Fruit fly (Drosophila melanogaster) whole organism, embryonic: Measurements from ENCODE around the gene CG12289.

Experiments used
- Antp ChIP-seq: fragments of 200-800 bp; sonication (Bioruptor generic); optimal IDR thresholded peaks from 3 replicates; lab custom pipeline; 2016; ENCODE audit warnings: missing biosample characterization, missing genetic modification characterization
- CG10209 ChIP-seq: fragments of 200-800 bp; sonication (Bioruptor generic); optimal IDR thresholded peaks from 3 replicates; lab custom pipeline; 2017; ENCODE audit warnings: missing biosample characterization, mild to moderate bottlenecking, missing genetic modification characterization, missing genetic modification reagents
- CG11398 ChIP-seq: fragments of 200-800 bp; sonication (Bioruptor generic); optimal IDR thresholded peaks from 2 replicates; lab custom pipeline; 2016; ENCODE audit warnings: missing biosample characterization, missing genetic modification characterization
- CG14050 ChIP-seq: fragments of 200-800 bp; sonication (Bioruptor generic); IDR thresholded peaks from 3 replicates; pipeline ENCODE4 v1.3.6; 2022; ENCODE audit warnings: missing biosample characterization, missing genetic modification characterization
- CG1602 ChIP-seq: fragments of 200-800 bp; sonication (Bioruptor generic); optimal IDR thresholded peaks from 3 replicates; lab custom pipeline; 2016; ENCODE audit warnings: missing biosample characterization, missing genetic modification characterization
- CG16815 ChIP-seq: fragments of 200-800 bp; sonication (Bioruptor generic); optimal IDR thresholded peaks from 3 replicates; lab custom pipeline; 2017; ENCODE audit warnings: missing biosample characterization, mild to moderate bottlenecking, missing genetic modification characterization
- CG17328 ChIP-seq: fragments of 200-800 bp; sonication (Bioruptor generic); IDR thresholded peaks from 2 replicates; pipeline ENCODE4 v1.3.6; 2022; ENCODE audit warnings: missing biosample characterization, missing genetic modification characterization
- CG17802 ChIP-seq: fragments of 200-800 bp; sonication (Bioruptor generic); optimal IDR thresholded peaks from 2 replicates; lab custom pipeline; 2018; ENCODE audit warnings: missing biosample characterization, mild to moderate bottlenecking, missing genetic modification characterization, moderate library complexity
- CG18476 ChIP-seq: fragments of 200-800 bp; sonication (Bioruptor generic); optimal IDR thresholded peaks from 2 replicates; lab custom pipeline; 2016; ENCODE audit warnings: missing biosample characterization, mild to moderate bottlenecking, missing genetic modification characterization
- CG2202 ChIP-seq: fragments of 200-800 bp; sonication (Bioruptor generic); optimal IDR thresholded peaks from 2 replicates; lab custom pipeline; 2018; ENCODE audit warnings: missing biosample characterization, mild to moderate bottlenecking, missing genetic modification characterization
- CG34224 ChIP-seq: fragments of 200-800 bp; sonication (Bioruptor generic); IDR thresholded peaks from 3 replicates; pipeline ENCODE4 v1.3.6; 2022; ENCODE audit warnings: missing biosample characterization, missing genetic modification characterization; ENCODE audit not compliant: partially characterized antibody
- CG3838 ChIP-seq: fragments of 200-800 bp; sonication (Bioruptor generic); optimal IDR thresholded peaks from 3 replicates; lab custom pipeline; 2016; ENCODE audit warnings: missing biosample characterization, missing genetic modification characterization
- CG4617 ChIP-seq: fragments of 200-800 bp; sonication (Bioruptor generic); optimal IDR thresholded peaks from 3 replicates; lab custom pipeline; 2016; ENCODE audit warnings: missing biosample characterization, missing genetic modification characterization, borderline replicate concordance
- CG6854 ChIP-seq: fragments of 200-800 bp; sonication (Bioruptor generic); optimal IDR thresholded peaks from 3 replicates; lab custom pipeline; 2017; ENCODE audit warnings: missing biosample characterization, mild to moderate bottlenecking, missing genetic modification characterization
- CG7556 ChIP-seq: fragments of 200-800 bp; sonication (Bioruptor generic); optimal IDR thresholded peaks from 2 replicates; lab custom pipeline; 2017; ENCODE audit warnings: missing biosample characterization, mild to moderate bottlenecking, missing genetic modification characterization
- CG8478 ChIP-seq: fragments of >200 bp; optimal IDR thresholded peaks from 2 replicates; lab custom pipeline; 2018
- CG9609 ChIP-seq: fragments of 200-800 bp; sonication (Bioruptor generic); optimal IDR thresholded peaks from 3 replicates; lab custom pipeline; 2016; ENCODE audit warnings: missing biosample characterization, missing genetic modification characterization
- CkIIα-i1 ChIP-seq: fragments of 200-800 bp; sonication (Bioruptor generic); IDR thresholded peaks from 2 replicates; pipeline ENCODE4 v1.3.6; 2022; ENCODE audit warnings: missing biosample characterization, missing genetic modification characterization
- D ChIP-seq, 2 experiments: fragments of 200-800 bp in 1 of 2; fragments of >200 bp in 1 of 2; sonication (Bioruptor generic) in 1 of 2; optimal IDR thresholded peaks; 2 replicates in 1 of 2; 3 replicates in 1 of 2; lab custom pipeline; 2017; ENCODE audit warnings: mild to moderate bottlenecking in 1 of 2, missing biosample characterization in 1 of 2, missing genetic modification characterization in 1 of 2, missing genetic modification reagents in 1 of 2
- H15 ChIP-seq: fragments of 200-800 bp; sonication (Bioruptor generic); IDR thresholded peaks from 3 replicates; pipeline ENCODE4 v1.3.6; 2022; ENCODE audit warnings: missing biosample characterization, missing genetic modification characterization
- HLH3B ChIP-seq: fragments of 200-800 bp; sonication (Bioruptor generic); IDR thresholded peaks from 2 replicates; pipeline ENCODE4 v1.3.6; 2022; ENCODE audit warnings: missing biosample characterization, missing genetic modification characterization
- Meics ChIP-seq: fragments of 200-800 bp; sonication (Bioruptor generic); optimal IDR thresholded peaks from 2 replicates; lab custom pipeline; 2017; ENCODE audit warnings: missing biosample characterization, mild to moderate bottlenecking, missing genetic modification characterization
- Nf-YA ChIP-seq: fragments of 200-800 bp; sonication (Bioruptor generic); IDR thresholded peaks from 2 replicates; pipeline ENCODE4 v1.3.6; 2022; ENCODE audit warnings: missing biosample characterization, missing genetic modification characterization
- Nf-YB ChIP-seq: fragments of 200-800 bp; sonication (Bioruptor generic); optimal IDR thresholded peaks from 3 replicates; lab custom pipeline; 2019; ENCODE audit warnings: missing biosample characterization, mild to moderate bottlenecking, missing genetic modification characterization, moderate library complexity
- Side ChIP-seq: fragments of 200-800 bp; sonication (Bioruptor generic); optimal IDR thresholded peaks from 2 replicates; lab custom pipeline; 2016; ENCODE audit warnings: missing biosample characterization, missing genetic modification characterization
- Sox100B ChIP-seq: fragments of 200-800 bp; sonication (Bioruptor generic); optimal IDR thresholded peaks from 3 replicates; lab custom pipeline; 2018; ENCODE audit warnings: missing biosample characterization, mild to moderate bottlenecking, missing genetic modification characterization
- Sox102F ChIP-seq: fragments of 200-800 bp; sonication (Bioruptor generic); optimal IDR thresholded peaks from 2 replicates; lab custom pipeline; 2018; ENCODE audit warnings: missing biosample characterization, mild to moderate bottlenecking, missing genetic modification characterization, moderate library complexity
- al ChIP-seq: fragments of 200-800 bp; sonication (Bioruptor generic); IDR thresholded peaks from 2 replicates; pipeline ENCODE4 v1.3.6; 2022; ENCODE audit warnings: missing biosample characterization, missing genetic modification characterization
- bowl ChIP-seq: fragments of 200-800 bp; sonication (Bioruptor generic); IDR thresholded peaks from 2 replicates; pipeline ENCODE4 v1.3.6; 2022; ENCODE audit warnings: missing biosample characterization, missing genetic modification characterization
- cato ChIP-seq: fragments of 200-800 bp; sonication (Bioruptor generic); optimal IDR thresholded peaks from 2 replicates; lab custom pipeline; 2016; ENCODE audit warnings: missing biosample characterization, missing genetic modification characterization, borderline replicate concordance
- chinmo ChIP-seq: fragments of 200-800 bp; sonication (Bioruptor generic); IDR thresholded peaks from 4 replicates; pipeline ENCODE4 v1.3.6; 2022; ENCODE audit warnings: missing biosample characterization, missing genetic modification characterization; ENCODE audit not compliant: partially characterized antibody
- dan ChIP-seq: fragments of 200-800 bp; sonication (Bioruptor generic); IDR thresholded peaks from 2 replicates; pipeline ENCODE4 v1.3.6; 2022; ENCODE audit warnings: missing biosample characterization, missing genetic modification characterization
- dpn ChIP-seq, 2 experiments: fragments of 200-800 bp; sonication (Bioruptor generic); optimal IDR thresholded peaks; 3 replicates each; lab custom pipeline; 2016; ENCODE audit warnings: missing biosample characterization in 2 of 2, missing genetic modification characterization in 2 of 2
- eve ChIP-seq, 2 experiments: fragments of >200 bp; optimal IDR thresholded peaks; 2 replicates each; lab custom pipeline; 2017; ENCODE audit warnings: missing biosample characterization in 2 of 2, missing genetic modification characterization in 2 of 2
- fd102C ChIP-seq: fragments of 200-800 bp; sonication (Bioruptor generic); optimal IDR thresholded peaks from 2 replicates; lab custom pipeline; 2018; ENCODE audit warnings: missing biosample characterization, mild to moderate bottlenecking, missing genetic modification characterization, moderate library complexity
- fu2 ChIP-seq: fragments of 200-800 bp; sonication (Bioruptor generic); optimal IDR thresholded peaks from 2 replicates; lab custom pipeline; 2016; ENCODE audit warnings: missing biosample characterization, missing genetic modification characterization
- hb ChIP-seq: fragments of 200-800 bp; sonication (Bioruptor generic); IDR thresholded peaks from 3 replicates; pipeline ENCODE4 v1.3.6; 2022; ENCODE audit warnings: missing biosample characterization, missing genetic modification characterization; ENCODE audit not compliant: partially characterized antibody
- hth ChIP-seq: fragments of >200 bp; optimal IDR thresholded peaks from 2 replicates; lab custom pipeline; 2017; ENCODE audit warnings: inconsistent platforms
- jumu ChIP-seq: fragments of 200-800 bp; sonication (Bioruptor generic); optimal IDR thresholded peaks from 3 replicates; lab custom pipeline; 2016; ENCODE audit warnings: missing biosample characterization, missing genetic modification characterization
- mld ChIP-seq: fragments of 200-800 bp; sonication (Bioruptor generic); IDR thresholded peaks from 3 replicates; pipeline ENCODE4 v1.3.6; 2022; ENCODE audit warnings: missing biosample characterization, missing genetic modification characterization; ENCODE audit not compliant: partially characterized antibody
- nau ChIP-seq: fragments of 200-800 bp; sonication (Bioruptor generic); optimal IDR thresholded peaks from 3 replicates; lab custom pipeline; 2017; ENCODE audit warnings: missing biosample characterization, mild to moderate bottlenecking, missing genetic modification characterization, missing genetic modification reagents
- oc ChIP-seq: fragments of 200-800 bp; sonication (Bioruptor generic); optimal IDR thresholded peaks from 2 replicates; lab custom pipeline; 2018; ENCODE audit warnings: missing biosample characterization, mild to moderate bottlenecking, missing genetic modification characterization, moderate library complexity
- otp ChIP-seq: fragments of 200-800 bp; sonication (Bioruptor generic); IDR thresholded peaks from 3 replicates; pipeline ENCODE4, ENCODE4 v1.3.6; 2022; ENCODE audit warnings: missing biosample characterization, missing genetic modification characterization
- pnt ChIP-seq: fragments of 200-800 bp; sonication (Bioruptor generic); optimal IDR thresholded peaks from 3 replicates; lab custom pipeline; 2016; ENCODE audit warnings: missing biosample characterization, missing genetic modification characterization
- prd ChIP-seq, 3 experiments: fragments of >200 bp in 2 of 3; fragments of 200-800 bp in 1 of 3; sonication (Bioruptor generic) in 1 of 3; optimal IDR thresholded peaks in 2 of 3; IDR thresholded peaks in 1 of 3; 2 replicates in 2 of 3; 3 replicates in 1 of 3; pipeline versions ENCODE4 v1.3.6 to Lab custom; 2017 to 2022; ENCODE audit warnings: missing biosample characterization in 1 of 3, missing genetic modification characterization in 1 of 3
- stc ChIP-seq: fragments of 200-800 bp; sonication (Bioruptor generic); IDR thresholded peaks from 2 replicates; pipeline ENCODE4 v1.3.6; 2022; ENCODE audit warnings: missing biosample characterization, missing genetic modification characterization
- ttk ChIP-seq: fragments of 200-800 bp; sonication (Bioruptor generic); IDR thresholded peaks from 2 replicates; pipeline ENCODE4 v2.1.2; 2022; ENCODE audit warnings: missing biosample characterization, missing genetic modification characterization
- unc-4 ChIP-seq: fragments of 200-800 bp; sonication (Bioruptor generic); IDR thresholded peaks from 2 replicates; pipeline ENCODE4 v1.3.6; 2022; ENCODE audit warnings: missing biosample characterization, missing genetic modification characterization; ENCODE audit not compliant: partially characterized antibody
- wor ChIP-seq: fragments of 200-800 bp; sonication (Bioruptor generic); IDR thresholded peaks from 2 replicates; pipeline ENCODE4 v1.3.6; 2022; ENCODE audit warnings: missing biosample characterization, missing genetic modification characterization
- zen ChIP-seq: fragments of 200-800 bp; sonication (Bioruptor generic); optimal IDR thresholded peaks from 3 replicates; lab custom pipeline; 2018; ENCODE audit warnings: missing biosample characterization, mild to moderate bottlenecking, missing genetic modification characterization, moderate library complexity

The CG12289 gene

DNA sequence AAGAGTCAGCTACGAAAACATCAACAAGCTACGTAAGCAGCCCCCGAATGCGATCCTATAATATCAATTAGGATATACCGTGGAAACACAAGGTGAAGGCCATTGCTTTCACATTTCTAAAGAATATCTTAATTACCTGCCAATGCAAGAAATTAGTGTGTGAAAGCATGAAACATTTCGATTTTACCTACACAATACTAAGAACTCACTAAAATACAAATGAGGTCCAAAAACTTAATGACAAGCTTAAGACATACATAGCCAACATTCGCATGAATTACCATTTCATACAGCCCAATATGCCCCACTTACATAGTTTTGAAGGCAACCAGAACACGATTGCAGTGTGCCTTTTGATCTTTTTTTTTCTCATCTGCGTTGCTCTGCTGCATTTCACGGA, 28.6 kb downstream of the CG12289 start (continued):
- TF ChIP-seq unc-4 (GFP tag; lab: Robert Waterston, UW) (no peak), stc (0 out of 2 replicates have a peak, but pooled peaks have one; percentile 24), CG7556 (GFP tag; lab: Kevin White, UChicago) (peak; percentile 24), CG11398 (GFP tag; lab: Kevin White, UChicago) (peak; percentile 8), fu2 (peak; percentile 10), CkIIα-i1 (GFP tag; lab: Robert Waterston, UW) (no peak), pnt (GFP tag; lab: Kevin White, UChicago) (peak; percentile 27), chinmo (GFP tag; lab: Robert Waterston, UW) (no peak), Side (no peak), eve (GFP tag; optimal IDR thresholded peaks at IDR 0.05; lab: Kevin White, UChicago) (peak in 1 of 2 experiments; percentile 83), mld (GFP tag; lab: Robert Waterston, UW) (no peak), fd102C (no peak), CG8478 (lab: Kevin White, UChicago) (no peak), CG16815 (GFP tag; lab: Kevin White, UChicago) (peak; percentile 10), CG18476 (GFP tag; lab: Kevin White, UChicago) (no peak), wor (GFP tag; lab: Robert Waterston, UW) (0 out of 2 replicates have a peak, but pooled peaks have one; percentile 30), otp (0 out of 3 replicates have a peak, but pooled peaks have one; percentile 21), CG10209 (GFP tag; lab: Kevin White, UChicago) (peak; percentile 48), CG34224 (no peak), CG2202 (tag; lab: Kevin White, UChicago) (peak; percentile 15), CG14050 (GFP tag; lab: Robert Waterston, UW) (no peak), prd (optimal IDR thresholded peaks at IDR 0.05; lab: Kevin White, UChicago) (no peak), prd (GFP tag; IDR thresholded peaks at IDR 0.05; lab: Robert Waterston, UW) (peak; percentile 42; the same call in 1 of the 3 replicates), CG17802 (tag; lab: Kevin White, UChicago) (no peak), ttk (GFP tag; lab: Robert Waterston, UW) (no peak), zen (no peak), H15 (peak; percentile 28; the same call in 1 of the 3 replicates), CG9609 (GFP tag; lab: Kevin White, UChicago) (no peak), CG3838 (GFP tag; lab: Kevin White, UChicago) (no peak), dan (GFP tag; lab: Robert Waterston, UW) (no peak), Sox100B (GFP tag; lab: Kevin White, UChicago) (peak; percentile 19), Nf-YA (no peak), jumu (GFP tag; lab: Kevin White, UChicago) (peak; percentile 14), CG1602 (peak; percentile 16), HLH3B (GFP tag; lab: Robert Waterston, UW) (no peak), CG6854 (GFP tag; lab: Kevin White, UChicago) (no peak), Nf-YB (GFP tag; lab: Kevin White, UChicago) (peak; percentile 8), nau (no peak), al (GFP tag; lab: Robert Waterston, UW) (no peak), dpn (GFP tag; optimal IDR thresholded peaks at IDR 0.05; lab: Kevin White, UChicago) (peak in 1 of 2 experiments; percentile 56), Meics (GFP tag; lab: Kevin White, UChicago) (no peak), oc (tag; lab: Kevin White, UChicago) (no peak), hth (lab: Kevin White, UChicago) (no peak), cato (peak; percentile 7), hb (GFP tag; lab: Robert Waterston, UW) (no peak), Antp (peak; percentile 13), CG17328 (GFP tag; lab: Robert Waterston, UW) (0 out of 2 replicates have a peak, but pooled peaks have one; percentile 18), D (optimal IDR thresholded peaks at IDR 0.05; lab: Kevin White, UChicago) (no peak), D (GFP tag; optimal IDR thresholded peaks at IDR 0.05; lab: Kevin White, UChicago) (peak; percentile 32), Sox102F (GFP tag; lab: Kevin White, UChicago) (peak; percentile 65), bowl (no peak), CG4617 (GFP tag; lab: Kevin White, UChicago) (peak; percentile 16)
